Worm (Caenorhabditis elegans): ENCODE measurements around the gene Y39A1A.2.

Gene Y39A1A.2

DNA sequence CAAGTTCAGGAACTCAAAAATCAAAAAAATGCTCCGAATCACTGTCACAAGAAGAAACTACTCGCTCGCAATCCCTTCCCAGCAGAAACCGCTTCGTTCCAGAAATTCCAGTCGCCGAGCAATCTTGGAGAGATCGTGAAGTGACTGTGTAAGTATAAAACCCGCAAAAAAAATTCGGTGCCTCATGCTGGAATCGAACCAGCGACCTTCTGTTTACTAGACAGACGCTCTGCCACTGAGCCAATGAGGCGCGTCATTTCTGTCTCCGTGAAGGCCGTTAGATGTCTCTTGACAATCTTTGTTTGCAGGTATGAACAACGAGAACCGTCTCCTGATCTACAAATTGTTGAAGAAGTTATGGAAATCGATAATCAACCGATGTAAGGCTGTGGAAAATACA is 21.2 kb upstream of the Y39A1A.2 start (continued):
- TF ChIP-seq daf-8 (GFP tag; IDR thresholded peaks at IDR 0.05) (0 out of 2 replicates have a peak, but pooled peaks have one; percentile 24), lir-3 (tag; optimal IDR thresholded peaks at IDR 0.05) (peak; percentile 62), Y75B8A.6 (GFP tag; IDR thresholded peaks at IDR 0.05) (peak; percentile 69; the same call in 1 of the 2 replicates), ceh-20 (GFP tag; IDR thresholded peaks at IDR 0.05) (peak; percentile 68), nhr-77 (tag; optimal IDR thresholded peaks at IDR 0.05) (no peak), snpc-1.2 (GFP tag; IDR thresholded peaks at IDR 0.05) (peak; percentile 69; the same call in 1 of the 2 replicates), hlh-11 (tag; optimal IDR thresholded peaks at IDR 0.05) (peak; percentile 26), zip-11 (GFP tag; IDR thresholded peaks at IDR 0.05) (no peak)

DNA sequence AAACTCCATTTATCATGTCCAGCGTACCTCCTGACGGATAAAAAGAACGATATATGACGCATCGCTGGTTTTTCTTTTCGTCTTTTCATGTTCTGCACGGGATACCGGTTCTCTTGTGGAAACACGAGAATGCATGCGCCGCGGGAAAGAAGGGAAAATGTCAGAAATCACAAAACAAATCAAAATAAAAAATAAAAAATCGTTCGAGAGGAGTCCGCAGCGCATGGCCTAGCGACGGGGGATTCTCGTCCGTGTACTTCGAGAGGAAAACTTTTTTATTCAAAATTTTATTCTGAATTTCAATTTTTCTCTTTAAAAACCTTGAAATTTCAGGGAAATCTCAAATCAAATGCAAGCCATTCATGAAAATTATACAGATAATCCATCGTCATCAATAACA is 17.8 kb upstream of the Y39A1A.2 start, which contains the start of the genes lron-10 and hpr-9:
Gene lron-10 (minus strand): TSS at position 162 of the 400 bp plus-strand sequence.
Gene hpr-9 (plus strand): TSS at position 344 of the 400 bp plus-strand sequence.
- TF ChIP-seq Y5F2A.4 (GFP tag; optimal IDR thresholded peaks at IDR 0.05) (no peak), madf-5 (GFP tag; IDR thresholded peaks at IDR 0.05) (0 out of 4 replicates have a peak, but pooled peaks of 1 of the 2 experiments have one; percentile 17), cey-2 (tag; optimal IDR thresholded peaks at IDR 0.05; ENCODE audit: borderline replicate concordance, insufficient read depth) (no peak), nhr-77 (tag; optimal IDR thresholded peaks at IDR 0.05) (peak; percentile 23), F44E2.7 (GFP tag; IDR thresholded peaks at IDR 0.05) (no peak), unc-39 (tag; optimal IDR thresholded peaks at IDR 0.05) (no peak), attf-4 (tag; optimal IDR thresholded peaks at IDR 0.05) (no peak), nhr-76 (tag; optimal IDR thresholded peaks at IDR 0.05) (no peak), R02D3.7 (tag; optimal IDR thresholded peaks at IDR 0.05) (no peak), dve-1 (tag; optimal IDR thresholded peaks at IDR 0.05; ENCODE audit: insufficient read depth) (peak; percentile 78), daf-8 (GFP tag; IDR thresholded peaks at IDR 0.05) (no peak), skn-1 (tag; optimal IDR thresholded peaks at IDR 0.05) (no peak), lin-39 (tag; optimal IDR thresholded peaks at IDR 0.05) (no peak), egl-27 (tag; optimal IDR thresholded peaks at IDR 0.05) (no peak), nhr-48 (tag; optimal IDR thresholded peaks at IDR 0.05) (peak; percentile 58), mxl-3 (GFP tag; optimal IDR thresholded peaks at IDR 0.05) (peak; percentile 62), fkh-10 (GFP tag; optimal IDR thresholded peaks at IDR 0.05) (no peak), lin-29 (GFP tag; IDR thresholded peaks at IDR 0.05) (peak; percentile 62; the same call in 1 of the 2 replicates), ZK546.5 (tag; optimal IDR thresholded peaks at IDR 0.05) (no peak), dmd-8 (GFP tag; IDR thresholded peaks at IDR 0.05) (0 out of 2 replicates have a peak, but pooled peaks have one; percentile 32), nhr-42 (GFP tag; IDR thresholded peaks at IDR 0.05) (no peak), ama-1 (optimal IDR thresholded peaks at IDR 0.05) (peak; percentile 3), ctbp-1 (GFP tag; IDR thresholded peaks at IDR 0.05) (no peak), lin-1 (GFP tag; IDR thresholded peaks at IDR 0.05) (peak; percentile 9; the same call in 1 of the 2 replicates), ztf-11 (tag; optimal IDR thresholded peaks at IDR 0.05) (no peak), duxl-1 (tag; optimal IDR thresholded peaks at IDR 0.05; ENCODE audit: poor library complexity) (peak; percentile 86), hif-1 (tag; optimal IDR thresholded peaks at IDR 0.05) (peak in 1 of 2 experiments; percentile 94), ceh-62 (tag; optimal IDR thresholded peaks at IDR 0.05) (no peak), aly-2 (tag; optimal IDR thresholded peaks at IDR 0.05) (no peak), fos-1 (tag; optimal IDR thresholded peaks at IDR 0.05) (no peak), T20F7.1 (GFP tag; optimal IDR thresholded peaks at IDR 0.05) (peak; percentile 34), F10B5.3 (tag; optimal IDR thresholded peaks at IDR 0.05) (no peak), tra-1 (GFP tag; IDR thresholded peaks at IDR 0.05) (peak; percentile 68; the same call in 1 of the 2 replicates), hmg-1.1 (GFP tag; IDR thresholded peaks at IDR 0.05) (peak; percentile 40), nhr-237 (tag; optimal IDR thresholded peaks at IDR 0.05) (no peak), vab-7 (GFP tag; IDR thresholded peaks at IDR 0.05) (no peak), arid-1 (GFP tag; conservative IDR thresholded peaks at IDR 0.05) (0 out of 2 replicates have a peak, but pooled peaks have one; percentile 34), ceh-20 (GFP tag; IDR thresholded peaks at IDR 0.05) (peak; percentile 74), zfp-3 (GFP tag; conservative IDR thresholded peaks at IDR 0.05) (0 out of 2 replicates have a peak, but pooled peaks have one; percentile 43), mdl-1 (tag; optimal IDR thresholded peaks at IDR 0.05) (peak; percentile 51 to 85), F37D6.2 (tag; optimal IDR thresholded peaks at IDR 0.05) (peak; percentile 12), daf-16 (GFP tag; optimal IDR thresholded peaks at IDR 0.05) (no peak), daf-16 (tag; optimal IDR thresholded peaks at IDR 0.05) (peak; percentile 61), daf-19 (GFP tag; conservative IDR thresholded peaks at IDR 0.05) (no peak), zip-11 (GFP tag; IDR thresholded peaks at IDR 0.05) (no peak), hlh-11 (tag; optimal IDR thresholded peaks at IDR 0.05) (peak; percentile 86)
